Fruit fly (Drosophila melanogaster): Measurements from ENCODE around the gene MFS18.

The MFS18 gene

dm6 chr2L:4440881-4441737, 7.3 kb downstream of the MFS18 start, which contains the start of gene CG15431:
Gene CG15431 (minus strand): TSS chr2L:4441282.
- no peak for TF ChIP-seq CG17801 (GFP tag; optimal IDR thresholded peaks at IDR 0.05; ENCODE audit: partially characterized antibody)

- no peak for TF ChIP-seq CG17801 (GFP tag; optimal IDR thresholded peaks at IDR 0.05; ENCODE audit: partially characterized antibody)
Observed at dm6 chr2L:4437487-4437886, 10.9 kb downstream of the MFS18 start, which contains the start of gene CG43056. Gene CG43056 (plus strand): TSS chr2L:4437787.

- TF ChIP-seq CG17801 (GFP tag; optimal IDR thresholded peaks at IDR 0.05; ENCODE audit: partially characterized antibody) = no peak
Observed at dm6 chr2L:4433608-4434007, 14.8 kb downstream of the MFS18 start, which contains the start of the genes CG34177 and CG34178. Gene CG34177 (plus strand): TSS chr2L:4433908. Gene CG34178 (plus strand): TSS chr2L:4433908.

dm6 chr2L:4422154-4422553, 26.3 kb downstream of the MFS18 start:
- no peak for TF ChIP-seq CG17801 (GFP tag; optimal IDR thresholded peaks at IDR 0.05; ENCODE audit: partially characterized antibody)

- TF ChIP-seq CG17801 (GFP tag; optimal IDR thresholded peaks at IDR 0.05; ENCODE audit: partially characterized antibody) = no peak
Observed at dm6 chr2L:4418819-4419218, 29.6 kb downstream of the MFS18 start.

dm6 chr2L:4417982-4418381, 30.5 kb downstream of the MFS18 start:
- no peak for TF ChIP-seq CG17801 (GFP tag; optimal IDR thresholded peaks at IDR 0.05; ENCODE audit: partially characterized antibody)

dm6 chr2L:4416903-4417302, 31.5 kb downstream of the MFS18 start:
- no peak for TF ChIP-seq CG17801 (GFP tag; optimal IDR thresholded peaks at IDR 0.05; ENCODE audit: partially characterized antibody)

dm6 chr2L:4416089-4416488, 32.3 kb downstream of the MFS18 start:
- no peak for TF ChIP-seq CG17801 (GFP tag; optimal IDR thresholded peaks at IDR 0.05; ENCODE audit: partially characterized antibody)

- no peak for TF ChIP-seq CG17801 (GFP tag; optimal IDR thresholded peaks at IDR 0.05; ENCODE audit: partially characterized antibody)
Observed at dm6 chr2L:4414059-4414458, 34.4 kb downstream of the MFS18 start.

dm6 chr2L:4410855-4411254, 37.6 kb downstream of the MFS18 start, which contains the start of gene CG43055:
Gene CG43055 (plus strand): TSS chr2L:4411155.
- TF ChIP-seq CG17801 (GFP tag; optimal IDR thresholded peaks at IDR 0.05; ENCODE audit: partially characterized antibody) = no peak

- peak; percentile 68 for TF ChIP-seq CG17801 (GFP tag; optimal IDR thresholded peaks at IDR 0.05; ENCODE audit: partially characterized antibody)
Observed at dm6 chr2L:4403013-4403604, 45.3 kb downstream of the MFS18 start, which contains the start of gene Dim1. Gene Dim1 (plus strand): TSS chr2L:4403251.

- no peak for TF ChIP-seq CG17801 (GFP tag; optimal IDR thresholded peaks at IDR 0.05; ENCODE audit: partially characterized antibody)
Observed at dm6 chr2L:4400653-4401052, 47.8 kb downstream of the MFS18 start, which contains the start of gene CG33003. Gene CG33003 (plus strand): TSS chr2L:4400953.
